Comparison of ENCODE assay signal across 6 worm cellular contexts in genomic region chrV:4361505-4361904, ce11.
TF ChIP-seq lines count a peak whose summit lies in the region.

F32D1.3 (minus strand) TSS chrV:4361569.

TF ChIP-seq in whole organism, L1 larva, 84 proteins besides CTCF, POLR2A, EP300 and RAD21:
- TF ChIP-seq blmp-1 (tag; optimal IDR thresholded peaks at IDR 0.05; lab: Kevin White, UChicago) (peak; percentile 12), C16A3.4 (tag; optimal IDR thresholded peaks at IDR 0.05; lab: Kevin White, UChicago) (no peak)

TF ChIP-seq in whole organism, L2 larva, 48 proteins besides CTCF, POLR2A, EP300 and RAD21:
- TF ChIP-seq egl-27 (tag; optimal IDR thresholded peaks at IDR 0.05; lab: Kevin White, UChicago), result no peak
- TF ChIP-seq elt-1 (tag; optimal IDR thresholded peaks at IDR 0.05; lab: Kevin White, UChicago), result peak; percentile 10
- TF ChIP-seq nhr-25 (tag; optimal IDR thresholded peaks at IDR 0.05; lab: Kevin White, UChicago), result peak; percentile 31
- TF ChIP-seq aly-2 (tag; optimal IDR thresholded peaks at IDR 0.05; lab: Kevin White, UChicago), result no peak
- TF ChIP-seq sma-9 (GFP tag; optimal IDR thresholded peaks at IDR 0.05; lab: Kevin White, UChicago), result peak; percentile 53
- no peak for TF ChIP-seq sma-9 (tag; optimal IDR thresholded peaks at IDR 0.05; lab: Kevin White, UChicago)
- TF ChIP-seq F13H6.1 (tag; optimal IDR thresholded peaks at IDR 0.05; lab: Kevin White, UChicago), result no peak
- TF ChIP-seq mdl-1 (tag; optimal IDR thresholded peaks at IDR 0.05; lab: Kevin White, UChicago), result peak in 1 of 2 experiments; percentile 31
- TF ChIP-seq Y55F3AM.14 (GFP tag; optimal IDR thresholded peaks at IDR 0.05; lab: Kevin White, UChicago), result no peak
- no peak for TF ChIP-seq ztf-11 (tag; optimal IDR thresholded peaks at IDR 0.05; lab: Kevin White, UChicago)
- TF ChIP-seq ceh-16 (tag; optimal IDR thresholded peaks at IDR 0.05; lab: Kevin White, UChicago), result peak; percentile 43

TF ChIP-seq in whole organism, L3 larva, 47 proteins besides CTCF, POLR2A, EP300 and RAD21:
- TF ChIP-seq mdl-1 (tag; optimal IDR thresholded peaks at IDR 0.05; lab: Kevin White, UChicago) (no peak), elt-1 (tag; optimal IDR thresholded peaks at IDR 0.05; lab: Kevin White, UChicago) (peak; percentile 80), fkh-2 (tag; optimal IDR thresholded peaks at IDR 0.05; lab: Kevin White, UChicago) (no peak), nhr-23 (tag; optimal IDR thresholded peaks at IDR 0.05; lab: Kevin White, UChicago) (peak; percentile 44), eor-1 (tag; optimal IDR thresholded peaks at IDR 0.05; lab: Kevin White, UChicago) (no peak), nhr-25 (tag; optimal IDR thresholded peaks at IDR 0.05; lab: Kevin White, UChicago) (peak; percentile 34), nhr-67 (tag; optimal IDR thresholded peaks at IDR 0.05; lab: Kevin White, UChicago) (no peak), nhr-76 (tag; optimal IDR thresholded peaks at IDR 0.05; lab: Kevin White, UChicago) (no peak), ZK546.5 (tag; optimal IDR thresholded peaks at IDR 0.05; lab: Kevin White, UChicago) (no peak), skn-1 (tag; optimal IDR thresholded peaks at IDR 0.05; lab: Kevin White, UChicago) (no peak), nhr-237 (tag; optimal IDR thresholded peaks at IDR 0.05; lab: Kevin White, UChicago) (no peak), nhr-12 (tag; optimal IDR thresholded peaks at IDR 0.05; lab: Kevin White, UChicago) (no peak), egl-5 (tag; optimal IDR thresholded peaks at IDR 0.05; lab: Kevin White, UChicago) (no peak), ceh-28 (tag; optimal IDR thresholded peaks at IDR 0.05; lab: Kevin White, UChicago) (no peak)

TF ChIP-seq in whole organism, L4 larva, 104 proteins besides CTCF, POLR2A, EP300 and RAD21:
- TF ChIP-seq lin-1 (GFP tag; IDR thresholded peaks at IDR 0.05; lab: Robert Waterston, UW) (no peak), unc-62 (GFP tag; optimal IDR thresholded peaks at IDR 0.05 in 1 of 2; lab: Kevin White, UChicago) (peak in 1 of 2 experiments; percentile 83), unc-62 (tag; optimal IDR thresholded peaks at IDR 0.05; lab: Kevin White, UChicago) (no peak), ceh-44 (GFP tag; IDR thresholded peaks at IDR 0.05; lab: Robert Waterston, UW) (no peak), mdl-1 (tag; optimal IDR thresholded peaks at IDR 0.05; lab: Kevin White, UChicago) (peak in 1 of 2 experiments; percentile 14), nhr-28 (tag; optimal IDR thresholded peaks at IDR 0.05; lab: Kevin White, UChicago) (peak; percentile 1), tra-1 (GFP tag; IDR thresholded peaks at IDR 0.05; lab: Robert Waterston, UW) (no peak)

TF ChIP-seq in whole organism, late embryonic, 69 proteins besides CTCF, POLR2A, EP300 and RAD21:
- TF ChIP-seq unc-55 (GFP tag; optimal IDR thresholded peaks at IDR 0.05; lab: Kevin White, UChicago) (peak; percentile 4), eyg-1 (tag; optimal IDR thresholded peaks at IDR 0.05; lab: Kevin White, UChicago) (no peak), sdc-2 (tag; optimal IDR thresholded peaks at IDR 0.05; lab: Kevin White, UChicago) (no peak)
TF ChIP-seq in whole organism, late embryonic: peak in this region for 1.

TF ChIP-seq in whole organism, mixed stage, embryonic, 35 proteins besides CTCF, POLR2A, EP300 and RAD21:
- TF ChIP-seq nhr-12 (tag; optimal IDR thresholded peaks at IDR 0.05; lab: Kevin White, UChicago) (no peak), ham-2 (GFP tag; optimal IDR thresholded peaks at IDR 0.05; lab: Kevin White, UChicago) (no peak), sptf-1 (tag; optimal IDR thresholded peaks at IDR 0.05; lab: Kevin White, UChicago) (no peak), unc-39 (tag; optimal IDR thresholded peaks at IDR 0.05; lab: Kevin White, UChicago) (no peak), elt-1 (tag; optimal IDR thresholded peaks at IDR 0.05; lab: Kevin White, UChicago; ENCODE audit: borderline replicate concordance, insufficient read depth) (peak; percentile 69), bed-3 (GFP tag; optimal IDR thresholded peaks at IDR 0.05; lab: Kevin White, UChicago) (no peak), ceh-83 (GFP tag; optimal IDR thresholded peaks at IDR 0.05; lab: Kevin White, UChicago) (no peak), flh-1 (GFP tag; optimal IDR thresholded peaks at IDR 0.05; lab: Kevin White, UChicago) (no peak), nhr-76 (tag; optimal IDR thresholded peaks at IDR 0.05; lab: Kevin White, UChicago) (no peak), nhr-2 (tag; optimal IDR thresholded peaks at IDR 0.05; lab: Kevin White, UChicago) (peak; percentile 19), zip-8 (tag; optimal IDR thresholded peaks at IDR 0.05; lab: Kevin White, UChicago) (no peak), elt-3 (tag; optimal IDR thresholded peaks at IDR 0.05; lab: Kevin White, UChicago) (peak; percentile 37), nhr-237 (tag; optimal IDR thresholded peaks at IDR 0.05; lab: Kevin White, UChicago) (no peak), mls-2 (tag; optimal IDR thresholded peaks at IDR 0.05; lab: Kevin White, UChicago) (no peak), ceh-39 (tag; optimal IDR thresholded peaks at IDR 0.05; lab: Kevin White, UChicago) (no peak), mab-5 (tag; optimal IDR thresholded peaks at IDR 0.05; lab: Kevin White, UChicago) (no peak), mep-1 (tag; optimal IDR thresholded peaks at IDR 0.05; lab: Kevin White, UChicago) (no peak), unc-62 (GFP tag; optimal IDR thresholded peaks at IDR 0.05; lab: Kevin White, UChicago) (peak; percentile 51), lin-32 (GFP tag; optimal IDR thresholded peaks at IDR 0.05; lab: Kevin White, UChicago) (no peak), ceh-43 (GFP tag; optimal IDR thresholded peaks at IDR 0.05; lab: Kevin White, UChicago) (no peak), lsy-2 (tag; optimal IDR thresholded peaks at IDR 0.05; lab: Kevin White, UChicago) (no peak), M03D4.4 (tag; optimal IDR thresholded peaks at IDR 0.05; lab: Kevin White, UChicago) (no peak), nhr-28 (tag; optimal IDR thresholded peaks at IDR 0.05; lab: Kevin White, UChicago) (no peak)

Comparison
In these comparisons a context has a peak if more than half of its experiments do, and no peak if none do; other contexts are left out.
1. Of the 29 proteins assayed by ChIP-seq in both whole organism, L4 larva and whole organism, L1 larva: peak only in whole organism, L4 larva: nhr-28; only in whole organism, L1 larva: none; in both: none; in neither: 26; mixed calls (peak in some experiments, not most) for 2.